Worm (Caenorhabditis elegans) whole organism, L4 larva: Measurements from ENCODE around the gene pix-1.
A peak's percentile ranks its signal among the peaks of the same experiment; 100 is the strongest.

Experiments used
- F10B5.3 ChIP-seq: sonication (generic microtip); optimal IDR thresholded peaks from 2 replicates; lab custom pipeline; 2016; ENCODE audit warnings: mild to moderate bottlenecking, missing genetic modification characterization, missing compliant biosample characterization
- F26F4.8 ChIP-seq: fragments of 200-800 bp; sonication (Bioruptor generic); conservative IDR thresholded peaks from 2 replicates; pipeline ENCODE4 v1.3.6; 2022; ENCODE audit warnings: missing genetic modification characterization, missing compliant biosample characterization
- R02D3.7 ChIP-seq: fragments of 150-350 bp; sonication (generic microtip); optimal IDR thresholded peaks from 3 replicates; lab custom pipeline; 2014; ENCODE audit warnings: missing biosample characterization, missing genetic modification characterization
- T20F7.1 ChIP-seq: fragments of 200-800 bp; sonication (Bioruptor generic); optimal IDR thresholded peaks from 2 replicates; lab custom pipeline; 2018; ENCODE audit warnings: mild to moderate bottlenecking, missing genetic modification characterization, missing compliant biosample characterization
- T26A8.4 ChIP-seq: fragments of 200-800 bp; sonication (Bioruptor generic); IDR thresholded peaks from 2 replicates; pipeline ENCODE4 v1.3.6; 2022; ENCODE audit warnings: missing genetic modification characterization, missing compliant biosample characterization
- Y105C5A.15 ChIP-seq: fragments of 200-800 bp; sonication (Bioruptor generic); IDR thresholded peaks from 2 replicates; pipeline ENCODE4 v1.3.6; 2022; ENCODE audit warnings: missing genetic modification characterization, missing compliant biosample characterization
- Y75B8A.6 ChIP-seq: fragments of 200-800 bp; sonication (Bioruptor generic); IDR thresholded peaks from 2 replicates; pipeline ENCODE4 v1.3.6; 2022; ENCODE audit warnings: missing genetic modification reagents, missing genetic modification characterization, missing compliant biosample characterization
- aha-1 ChIP-seq: fragments of 150-350 bp; peaks from one replicate; lab custom pipeline; 2014; ENCODE audit warnings: missing biosample characterization, missing genetic modification characterization
- arid-1 ChIP-seq: fragments of 200-800 bp; sonication (Bioruptor generic); conservative IDR thresholded peaks from 2 replicates; pipeline ENCODE4 v1.3.6; 2022; ENCODE audit warnings: missing genetic modification reagents, missing genetic modification characterization, missing compliant biosample characterization
- ceh-20 ChIP-seq: fragments of 200-800 bp; sonication (Bioruptor generic); IDR thresholded peaks from 2 replicates; pipeline ENCODE4 v1.3.6; 2022; ENCODE audit warnings: missing genetic modification reagents, missing genetic modification characterization, missing compliant biosample characterization
- ceh-28 ChIP-seq: fragments of 150-350 bp; optimal IDR thresholded peaks from 2 replicates; lab custom pipeline; 2014; ENCODE audit warnings: missing biosample characterization, missing genetic modification reagents, missing genetic modification characterization
- ceh-82 ChIP-seq: sonication (generic microtip); optimal IDR thresholded peaks from 2 replicates; lab custom pipeline; 2017; ENCODE audit warnings: missing biosample characterization, missing genetic modification characterization
- cey-2 ChIP-seq: sonication (generic microtip); optimal IDR thresholded peaks from 3 replicates; lab custom pipeline; 2017; ENCODE audit warnings: missing genetic modification characterization, mild to moderate bottlenecking, missing compliant biosample characterization, antibody characterized with exemption, borderline replicate concordance; ENCODE audit not compliant: insufficient read depth
- ctbp-1 ChIP-seq: fragments of 200-800 bp; sonication (Bioruptor generic); IDR thresholded peaks from 2 replicates; pipeline ENCODE4 v1.3.6; 2022; ENCODE audit warnings: missing genetic modification reagents, missing genetic modification characterization, missing compliant biosample characterization
- daf-12 ChIP-seq: fragments of 150-350 bp; optimal IDR thresholded peaks from 2 replicates; lab custom pipeline; 2014; ENCODE audit warnings: missing biosample characterization, missing genetic modification reagents, missing genetic modification characterization
- daf-16 ChIP-seq, 3 experiments: sonication (generic microtip); optimal IDR thresholded peaks; 2 replicates each; lab custom pipeline; 2016 to 2017; ENCODE audit warnings: missing genetic modification characterization in 3 of 3, missing genetic modification reagents in 3 of 3, mild to moderate bottlenecking in 2 of 3, missing compliant biosample characterization in 2 of 3, missing biosample characterization in 1 of 3, moderate library complexity in 1 of 3
- dmd-6 ChIP-seq: fragments of 200-800 bp; sonication (Bioruptor generic); IDR thresholded peaks from 2 replicates; pipeline ENCODE4 v1.3.6; 2022; ENCODE audit warnings: missing genetic modification reagents, missing genetic modification characterization, missing compliant biosample characterization
- dmd-8 ChIP-seq: fragments of 200-800 bp; sonication (Bioruptor generic); IDR thresholded peaks from 2 replicates; pipeline ENCODE4 v1.3.6; 2022; ENCODE audit warnings: missing genetic modification characterization, missing compliant biosample characterization
- duxl-1 ChIP-seq: sonication (generic microtip); optimal IDR thresholded peaks from 2 replicates; lab custom pipeline; 2016; ENCODE audit warnings: mild to moderate bottlenecking, missing genetic modification characterization, moderate library complexity, missing compliant biosample characterization; ENCODE audit not compliant: poor library complexity
- egl-27 ChIP-seq: sonication (generic microtip); optimal IDR thresholded peaks from 3 replicates; lab custom pipeline; 2017; ENCODE audit warnings: missing biosample characterization, missing genetic modification reagents, missing genetic modification characterization
- fkh-10 ChIP-seq: fragments of 150-350 bp; optimal IDR thresholded peaks from 2 replicates; lab custom pipeline; 2014; ENCODE audit warnings: missing biosample characterization, missing genetic modification reagents, missing genetic modification characterization
- fos-1 ChIP-seq: fragments of 150-350 bp; optimal IDR thresholded peaks from 2 replicates; lab custom pipeline; 2014; ENCODE audit warnings: missing biosample characterization, missing genetic modification characterization
- gei-8 ChIP-seq: fragments of 200-800 bp; sonication (Bioruptor generic); optimal IDR thresholded peaks from 2 replicates; lab custom pipeline; 2018; ENCODE audit warnings: mild to moderate bottlenecking, missing genetic modification characterization, missing compliant biosample characterization
- jun-1 ChIP-seq: fragments of 150-350 bp; optimal IDR thresholded peaks from 2 replicates; lab custom pipeline; 2014; ENCODE audit warnings: missing biosample characterization, missing genetic modification reagents, missing genetic modification characterization
- lin-13 ChIP-seq: fragments of 150-350 bp; optimal IDR thresholded peaks from 2 replicates; lab custom pipeline; 2014; ENCODE audit warnings: missing biosample characterization, missing genetic modification reagents, missing genetic modification characterization
- lin-29 ChIP-seq: fragments of 200-800 bp; sonication (Bioruptor generic); IDR thresholded peaks from 2 replicates; pipeline ENCODE4 v1.3.6; 2022; ENCODE audit warnings: missing genetic modification reagents, missing genetic modification characterization, missing compliant biosample characterization
- lir-3 ChIP-seq: sonication (generic microtip); optimal IDR thresholded peaks from 2 replicates; lab custom pipeline; 2016; ENCODE audit warnings: mild to moderate bottlenecking, missing genetic modification characterization, missing compliant biosample characterization
- lsy-2 ChIP-seq, 2 experiments: fragments of 150-350 bp in 1 of 2; sonication (generic microtip) in 1 of 2; optimal IDR thresholded peaks; 2 replicates each; lab custom pipeline; 2014 to 2017; ENCODE audit warnings: missing biosample characterization in 2 of 2, missing genetic modification characterization in 2 of 2
- madf-5 ChIP-seq, 2 experiments: fragments of 200-800 bp; sonication (Bioruptor generic); IDR thresholded peaks; 2 replicates each; pipeline ENCODE4 v1.3.6; 2022; ENCODE audit warnings: missing compliant biosample characterization in 2 of 2, missing genetic modification characterization in 2 of 2
- mdl-1 ChIP-seq, 2 experiments: fragments of 150-350 bp in 1 of 2; sonication (generic microtip) in 1 of 2; optimal IDR thresholded peaks; 2 replicates each; lab custom pipeline; 2014 to 2017; ENCODE audit warnings: missing biosample characterization in 2 of 2, missing genetic modification characterization in 2 of 2
- mdt-29 ChIP-seq: fragments of 200-800 bp; sonication (Bioruptor generic); IDR thresholded peaks from 2 replicates; pipeline ENCODE4 v1.3.6; 2022; ENCODE audit warnings: missing genetic modification reagents, missing genetic modification characterization, missing compliant biosample characterization
- mes-2 ChIP-seq: sonication (generic microtip); optimal IDR thresholded peaks from 2 replicates; lab custom pipeline; 2016; ENCODE audit warnings: missing genotype, mild to moderate bottlenecking, missing genetic modification characterization, missing compliant biosample characterization; ENCODE audit not compliant: poor library complexity, severe bottlenecking
- nhr-10 ChIP-seq: fragments of 150-350 bp; optimal IDR thresholded peaks from 2 replicates; lab custom pipeline; 2014; ENCODE audit warnings: missing biosample characterization, missing genetic modification characterization
- nhr-28 ChIP-seq: fragments of 150-350 bp; optimal IDR thresholded peaks from 2 replicates; lab custom pipeline; 2014; ENCODE audit warnings: missing biosample characterization, missing genetic modification characterization
- nhr-48 ChIP-seq: sonication (generic microtip); optimal IDR thresholded peaks from 2 replicates; lab custom pipeline; 2016; ENCODE audit warnings: mild to moderate bottlenecking, missing genetic modification characterization, missing compliant biosample characterization
- pha-4 ChIP-seq, 2 experiments: fragments of 150-350 bp in 1 of 2; fragments of 200-800 bp in 1 of 2; sonication (Bioruptor generic) in 1 of 2; IDR thresholded peaks in 1 of 2; optimal IDR thresholded peaks in 1 of 2; 2 replicates each; pipeline versions ENCODE4 v1.3.6 to Lab custom; 2014 to 2022; ENCODE audit warnings: missing genetic modification characterization in 2 of 2, missing genetic modification reagents in 2 of 2, missing biosample characterization in 1 of 2, missing compliant biosample characterization in 1 of 2
- php-3 ChIP-seq: fragments of 200-800 bp; sonication (Bioruptor generic); IDR thresholded peaks from 2 replicates; pipeline ENCODE4 v1.3.6; 2022; ENCODE audit warnings: missing genetic modification reagents, missing genetic modification characterization, missing compliant biosample characterization
- pqm-1 ChIP-seq: sonication (generic microtip); optimal IDR thresholded peaks from 2 replicates; lab custom pipeline; 2017; ENCODE audit warnings: missing biosample characterization, missing genetic modification characterization
- rbr-2 ChIP-seq: sonication (generic microtip); optimal IDR thresholded peaks from 2 replicates; lab custom pipeline; 2016; ENCODE audit warnings: missing genotype, missing genetic modification characterization, missing compliant biosample characterization
- saeg-2 ChIP-seq: fragments of 200-800 bp; sonication (Bioruptor generic); IDR thresholded peaks from 2 replicates; pipeline ENCODE4 v1.3.6; 2022; ENCODE audit warnings: missing genetic modification reagents, missing genetic modification characterization, missing compliant biosample characterization
- sdz-12 ChIP-seq: fragments of 200-800 bp; sonication (Bioruptor generic); optimal IDR thresholded peaks from 2 replicates; lab custom pipeline; 2018; ENCODE audit warnings: mild to moderate bottlenecking, missing genetic modification characterization, missing compliant biosample characterization
- skn-1 ChIP-seq: fragments of 150-350 bp; optimal IDR thresholded peaks from 2 replicates; lab custom pipeline; 2014; ENCODE audit warnings: missing biosample characterization, missing genetic modification characterization
- spr-1 ChIP-seq: sonication (generic microtip); optimal IDR thresholded peaks from 2 replicates; lab custom pipeline; 2016; ENCODE audit warnings: mild to moderate bottlenecking, missing genetic modification characterization, missing compliant biosample characterization
- tra-1 ChIP-seq: fragments of 200-800 bp; sonication (Bioruptor generic); IDR thresholded peaks from 2 replicates; pipeline ENCODE4 v1.3.6; 2022; ENCODE audit warnings: missing genetic modification reagents, missing genetic modification characterization, missing compliant biosample characterization
- unc-39 ChIP-seq: sonication (generic microtip); optimal IDR thresholded peaks from 2 replicates; lab custom pipeline; 2017; ENCODE audit warnings: missing biosample characterization, missing genetic modification characterization
- unc-62 ChIP-seq, 3 experiments: fragments of 150-350 bp in 1 of 3; sonication (generic microtip); optimal IDR thresholded peaks in 2 of 3; peaks in 1 of 3; 1 replicate in 1 of 3; 2 replicates in 2 of 3; lab custom pipeline; 2014 to 2017; ENCODE audit warnings: missing biosample characterization in 3 of 3, missing genetic modification characterization in 3 of 3, missing genetic modification reagents in 3 of 3, missing genotype in 1 of 3
- vab-7 ChIP-seq: fragments of 200-800 bp; sonication (Bioruptor generic); IDR thresholded peaks from 2 replicates; pipeline ENCODE4 v1.3.6; 2022; ENCODE audit warnings: missing genetic modification reagents, missing genetic modification characterization, missing compliant biosample characterization
- zfp-2 ChIP-seq: sonication (generic microtip); optimal IDR thresholded peaks from 2 replicates; lab custom pipeline; 2016; ENCODE audit warnings: mild to moderate bottlenecking, missing genetic modification characterization, missing compliant biosample characterization
- zfp-3 ChIP-seq: fragments of 200-800 bp; sonication (Bioruptor generic); conservative IDR thresholded peaks from 2 replicates; pipeline ENCODE4 v1.3.6; 2022; ENCODE audit warnings: missing genetic modification reagents, missing genetic modification characterization, missing compliant biosample characterization
- ztf-7 ChIP-seq: fragments of 150-350 bp; optimal IDR thresholded peaks from 2 replicates; lab custom pipeline; 2014; ENCODE audit warnings: missing biosample characterization, missing genetic modification characterization

The pix-1 gene

ce11 chrX:13768562-13768961, 41.5 kb downstream of the pix-1 start (continued):
- TF ChIP-seq R02D3.7 (tag; lab: Kevin White, UChicago) (no peak), madf-5 (GFP tag; IDR thresholded peaks at IDR 0.05; lab: Robert Waterston, UW) (no peak), cey-2 (no peak), F10B5.3 (tag; lab: Kevin White, UChicago) (no peak), arid-1 (GFP tag; lab: Robert Waterston, UW) (no peak), ceh-20 (GFP tag; lab: Robert Waterston, UW) (no peak), mes-2 (tag; lab: Kevin White, UChicago) (no peak), spr-1 (no peak), lin-13 (GFP tag; lab: Kevin White, UChicago) (no peak), duxl-1 (no peak), lsy-2 (tag; optimal IDR thresholded peaks at IDR 0.05; lab: Kevin White, UChicago) (peak; percentile 32 to 64), dmd-6 (GFP tag; lab: Robert Waterston, UW) (peak; percentile 44), lir-3 (tag; lab: Kevin White, UChicago) (no peak), Y75B8A.6 (no peak), fos-1 (tag; lab: Kevin White, UChicago) (no peak), rbr-2 (peak; percentile 18), pha-4 (GFP tag; IDR thresholded peaks at IDR 0.05; lab: Robert Waterston, UW) (no peak), pha-4 (tag; optimal IDR thresholded peaks at IDR 0.05; lab: Kevin White, UChicago) (no peak), ztf-7 (tag; lab: Kevin White, UChicago) (no peak), T26A8.4 (GFP tag; lab: Robert Waterston, UW) (no peak), nhr-28 (tag; lab: Kevin White, UChicago) (no peak), pqm-1 (tag; lab: Kevin White, UChicago) (no peak), vab-7 (no peak), sdz-12 (GFP tag; lab: Kevin White, UChicago) (no peak), Y105C5A.15 (GFP tag; lab: Robert Waterston, UW) (no peak), nhr-48 (tag; lab: Kevin White, UChicago) (no peak), nhr-10 (tag; lab: Kevin White, UChicago) (no peak), php-3 (no peak), saeg-2 (GFP tag; lab: Robert Waterston, UW) (no peak), T20F7.1 (GFP tag; lab: Kevin White, UChicago) (no peak), zfp-3 (GFP tag; lab: Robert Waterston, UW) (no peak), egl-27 (tag; lab: Kevin White, UChicago) (no peak), dmd-8 (GFP tag; lab: Robert Waterston, UW) (no peak), tra-1 (GFP tag; lab: Robert Waterston, UW) (0 out of 2 replicates have a peak, but pooled peaks have one; percentile 37), ceh-28 (tag; lab: Kevin White, UChicago) (no peak), mdt-29 (no peak), unc-62 (GFP tag; optimal IDR thresholded peaks at IDR 0.05 in 1 of 2; lab: Kevin White, UChicago) (peak in 1 of 2 experiments; percentile 50), unc-62 (tag; optimal IDR thresholded peaks at IDR 0.05; lab: Kevin White, UChicago) (no peak), gei-8 (no peak), daf-12 (tag; lab: Kevin White, UChicago) (no peak), skn-1 (no peak), F26F4.8 (GFP tag; lab: Robert Waterston, UW) (no peak), ceh-82 (tag; lab: Kevin White, UChicago) (no peak), lin-29 (GFP tag; lab: Robert Waterston, UW) (no peak), fkh-10 (peak; percentile 96), daf-16 (GFP tag; optimal IDR thresholded peaks at IDR 0.05; lab: Kevin White, UChicago) (no peak), daf-16 (tag; optimal IDR thresholded peaks at IDR 0.05; lab: Kevin White, UChicago) (peak; percentile 6), aha-1 (no peak), mdl-1 (tag; optimal IDR thresholded peaks at IDR 0.05; lab: Kevin White, UChicago) (peak in 1 of 2 experiments; percentile 45), ctbp-1 (GFP tag; lab: Robert Waterston, UW) (peak; percentile 56), zfp-2 (no peak), jun-1 (tag; lab: Kevin White, UChicago) (no peak), unc-39 (tag; lab: Kevin White, UChicago) (no peak)
